Fruit fly (Drosophila melanogaster): Measurements from ENCODE around the gene Ilp6.

DNA sequence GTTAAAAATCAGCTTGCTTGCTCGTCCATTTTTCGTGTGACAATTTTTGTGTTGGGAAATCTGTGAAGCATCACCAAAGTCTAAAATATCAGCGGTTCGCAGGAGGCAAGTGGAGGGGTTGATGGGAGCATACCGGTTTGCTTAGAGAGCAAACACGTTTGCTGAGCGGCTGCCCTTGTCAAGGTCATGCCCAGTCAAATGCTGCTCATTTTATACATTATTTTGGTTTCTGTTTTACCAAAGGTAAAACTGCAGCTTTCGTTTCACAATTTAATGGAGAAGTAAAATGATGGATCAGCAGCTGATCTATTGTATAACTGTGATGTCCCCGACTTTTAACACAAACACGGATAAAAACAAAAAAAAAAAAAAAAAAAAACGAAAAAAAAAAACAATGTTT, 28.0 kb upstream of the Ilp6 start:
- no peak for TF ChIP-seq pdm3 (GFP tag; optimal IDR thresholded peaks at IDR 0.05)
- TF ChIP-seq Eip75B (GFP tag; optimal IDR thresholded peaks at IDR 0.05), result no peak
- no peak for TF ChIP-seq Gug (GFP tag; IDR thresholded peaks at IDR 0.05)
- TF ChIP-seq CG3919 (GFP tag; optimal IDR thresholded peaks at IDR 0.05), result no peak
- no peak for TF ChIP-seq fd59A (GFP tag; optimal IDR thresholded peaks at IDR 0.05)
- no peak for TF ChIP-seq Sox15 (GFP tag; optimal IDR thresholded peaks at IDR 0.05)
- no peak for TF ChIP-seq Hr39 (GFP tag; optimal IDR thresholded peaks at IDR 0.05)
- TF ChIP-seq esn (GFP tag; optimal IDR thresholded peaks at IDR 0.05), result no peak
